Worm (Caenorhabditis elegans) whole organism, L4/young adult: Measurements from ENCODE around the gene ntl-4.

Experiments used
- dao-5 ChIP-seq: sonication (generic microtip); optimal IDR thresholded peaks from 2 replicates; lab custom pipeline; 2016; ENCODE audit warnings: missing genotype, missing genetic modification characterization, moderate library complexity, missing compliant biosample characterization
- him-1 ChIP-seq: sonication (generic microtip); optimal IDR thresholded peaks from 2 replicates; lab custom pipeline; 2016; ENCODE audit warnings: missing genotype, missing genetic modification reagents, missing genetic modification characterization, missing compliant biosample characterization

DNA sequence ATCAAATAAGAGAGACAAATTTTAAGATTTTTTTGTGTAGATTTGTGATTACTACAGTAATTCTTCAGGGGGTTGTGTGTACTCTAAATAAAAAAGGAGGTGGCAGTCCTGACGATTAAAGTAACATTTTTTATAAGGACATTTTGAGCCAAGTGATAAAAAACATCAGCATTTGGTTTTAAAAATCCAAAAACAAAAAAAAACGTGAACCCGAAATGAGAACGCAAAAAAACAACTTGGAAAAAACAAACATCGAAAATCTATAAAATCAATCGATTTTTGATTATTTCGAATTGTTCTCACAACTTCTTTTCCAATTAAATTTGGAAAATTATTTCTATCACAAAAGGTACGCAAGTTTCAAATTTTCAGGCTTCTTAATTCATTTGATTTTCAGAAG lies 39.9 kb upstream of the ntl-4 start, which contains the start of gene T06C10.3:
- TF ChIP-seq him-1 (tag; lab: Kevin White, UChicago) (no peak), dao-5 (no peak)
